Fruit fly (Drosophila melanogaster) whole organism, adult: Measurements from ENCODE around the gene CG14229.

Experiments used
- CG11617 ChIP-seq: fragments of 200-800 bp; sonication (Bioruptor generic); optimal IDR thresholded peaks from 2 replicates; lab custom pipeline; 2017; ENCODE audit warnings: mild to moderate bottlenecking, missing biosample characterization, missing genetic modification reagents, missing genetic modification characterization
- CG12768 ChIP-seq: fragments of 200-800 bp; sonication (Bioruptor generic); optimal IDR thresholded peaks from 2 replicates; lab custom pipeline; 2017; ENCODE audit warnings: missing biosample characterization, missing genetic modification characterization, mild to moderate bottlenecking, moderate library complexity, missing genetic modification reagents
- CG14711 ChIP-seq: fragments of 200-800 bp; sonication (Bioruptor generic); optimal IDR thresholded peaks from 2 replicates; lab custom pipeline; 2018; ENCODE audit warnings: missing biosample characterization, mild to moderate bottlenecking, missing genetic modification characterization, moderate library complexity
- CG1620 ChIP-seq: fragments of 200-800 bp; sonication (Bioruptor generic); optimal IDR thresholded peaks from 2 replicates; lab custom pipeline; 2016; ENCODE audit warnings: missing biosample characterization, missing genetic modification characterization
- CG33017 ChIP-seq: fragments of 200-800 bp; sonication (Bioruptor generic); optimal IDR thresholded peaks from 2 replicates; lab custom pipeline; 2018; ENCODE audit warnings: missing biosample characterization, mild to moderate bottlenecking, missing genetic modification characterization, moderate library complexity
- CG5204 ChIP-seq: fragments of 200-800 bp; sonication (Bioruptor generic); optimal IDR thresholded peaks from 2 replicates; lab custom pipeline; 2016; ENCODE audit warnings: missing biosample characterization, missing genetic modification characterization
- CG7045 ChIP-seq: fragments of 200-800 bp; sonication (Bioruptor generic); optimal IDR thresholded peaks from 2 replicates; lab custom pipeline; 2017; ENCODE audit warnings: missing biosample characterization, mild to moderate bottlenecking, missing genetic modification characterization
- CG7101 ChIP-seq: fragments of 200-800 bp; sonication (Bioruptor generic); optimal IDR thresholded peaks from 2 replicates; lab custom pipeline; 2018; ENCODE audit warnings: missing biosample characterization, mild to moderate bottlenecking, missing genetic modification characterization, moderate library complexity
- Clk ChIP-seq: fragments of 200-800 bp; sonication (Bioruptor generic); optimal IDR thresholded peaks from 2 replicates; lab custom pipeline; 2017; ENCODE audit warnings: missing biosample characterization, missing genetic modification characterization
- Crg-1 ChIP-seq: fragments of 200-800 bp; sonication (Bioruptor generic); optimal IDR thresholded peaks from 2 replicates; lab custom pipeline; 2016; ENCODE audit warnings: missing biosample characterization, missing genetic modification characterization
- Hr96 ChIP-seq: fragments of 200-800 bp; sonication (Bioruptor generic); optimal IDR thresholded peaks from 2 replicates; lab custom pipeline; 2016; ENCODE audit warnings: missing biosample characterization, missing genetic modification characterization
- Mnt ChIP-seq: fragments of 200-800 bp; sonication (Bioruptor generic); optimal IDR thresholded peaks from 2 replicates; lab custom pipeline; 2016; ENCODE audit warnings: missing biosample characterization, mild to moderate bottlenecking, missing genetic modification characterization
- bab1 ChIP-seq: fragments of 200-800 bp; sonication (Bioruptor generic); optimal IDR thresholded peaks from 3 replicates; lab custom pipeline; 2019; ENCODE audit warnings: missing biosample characterization, mild to moderate bottlenecking, missing genetic modification characterization, moderate library complexity
- cic ChIP-seq: fragments of 200-800 bp; sonication (Bioruptor generic); optimal IDR thresholded peaks from 2 replicates; lab custom pipeline; 2017; ENCODE audit warnings: missing biosample characterization, mild to moderate bottlenecking, missing genetic modification characterization, moderate library complexity
- cnc ChIP-seq, 2 experiments: fragments of >200 bp; optimal IDR thresholded peaks; 2 replicates each; lab custom pipeline; 2017
- kay ChIP-seq: fragments of 200-800 bp; sonication (Bioruptor generic); peaks from one replicate; lab custom pipeline; 2016; ENCODE audit warnings: missing biosample characterization, missing genetic modification characterization, borderline replicate concordance
- ovo ChIP-seq: fragments of 200-800 bp; sonication (Bioruptor generic); optimal IDR thresholded peaks from 2 replicates; lab custom pipeline; 2016; ENCODE audit warnings: missing biosample characterization, missing genetic modification characterization
- pad ChIP-seq: fragments of 200-800 bp; sonication (Bioruptor generic); optimal IDR thresholded peaks from 3 replicates; lab custom pipeline; 2017; ENCODE audit warnings: missing biosample characterization, missing genetic modification characterization, mild to moderate bottlenecking, moderate library complexity, missing genetic modification reagents
- tj ChIP-seq: fragments of 200-800 bp; sonication (Bioruptor generic); optimal IDR thresholded peaks from 3 replicates; lab custom pipeline; 2017; ENCODE audit warnings: missing biosample characterization, mild to moderate bottlenecking, missing genetic modification characterization, moderate library complexity
- toe ChIP-seq: fragments of 200-800 bp; sonication (Bioruptor generic); optimal IDR thresholded peaks from 2 replicates; lab custom pipeline; 2016; ENCODE audit warnings: missing biosample characterization, missing genetic modification characterization

Gene CG14229

dm6 chrX:19690050-19690449, 5.0 kb downstream of the CG14229 start:
- TF ChIP-seq pad (GFP tag; lab: Kevin White, UChicago) (no peak), bab1 (GFP tag; lab: Kevin White, UChicago) (no peak), CG12768 (no peak), Hr96 (no peak), Crg-1 (GFP tag; lab: Kevin White, UChicago) (no peak), tj (GFP tag; lab: Kevin White, UChicago) (no peak), ovo (GFP tag; lab: Kevin White, UChicago) (no peak), toe (no peak), CG33017 (tag; lab: Kevin White, UChicago) (no peak), CG11617 (no peak), CG7045 (GFP tag; lab: Kevin White, UChicago) (no peak)

DNA sequence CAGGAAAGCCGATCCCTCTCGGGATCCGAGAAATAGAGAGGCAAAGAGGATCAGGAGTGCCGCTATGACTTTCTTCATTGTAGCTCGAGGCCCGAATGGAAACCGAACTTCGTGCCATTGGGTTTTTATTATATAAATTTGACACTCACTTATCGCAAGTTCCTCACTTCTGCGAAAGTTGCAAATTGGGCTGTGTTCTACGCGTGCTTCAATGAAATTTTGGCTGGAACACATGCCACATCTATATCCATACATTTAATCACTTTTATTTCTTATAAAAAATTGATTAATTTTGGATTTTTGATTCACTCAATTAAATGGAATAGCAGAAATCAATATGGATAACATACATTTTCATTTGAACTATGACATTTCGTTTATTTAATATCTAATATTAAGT, 6.2 kb downstream of the CG14229 start, which contains the start of gene CG14227:
Gene CG14227 (minus strand): TSS at position 101 of the 400 bp plus-strand sequence.
- TF ChIP-seq Mnt, result no peak
- no peak for TF ChIP-seq cnc (optimal IDR thresholded peaks at IDR 0.05; lab: Kevin White, UChicago)

DNA sequence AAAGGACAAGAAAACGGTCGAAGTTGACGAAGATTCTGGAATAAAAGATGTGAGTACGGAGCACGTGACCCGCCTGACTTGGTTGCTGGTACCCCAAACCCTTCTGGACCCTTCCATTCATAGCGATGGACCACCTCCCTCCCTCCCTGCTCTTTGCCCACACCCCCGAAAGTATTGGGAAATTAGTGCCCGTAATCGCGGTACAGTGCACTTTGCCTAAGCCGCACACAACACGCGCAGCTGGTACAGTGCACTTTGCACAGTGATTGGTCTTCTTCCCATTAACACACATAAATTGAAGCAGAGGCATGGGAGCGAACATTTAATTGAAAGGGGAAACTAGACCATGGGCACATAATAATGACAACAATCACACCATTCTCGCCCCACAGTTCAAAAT, 11.0 kb downstream of the CG14229 start:
- TF ChIP-seq pad (GFP tag; lab: Kevin White, UChicago) (no peak), CG12768 (peak; percentile 19)

- peak; percentile 33 for TF ChIP-seq CG11617
- TF ChIP-seq Clk, result no peak
- no peak for TF ChIP-seq CG7045 (GFP tag; lab: Kevin White, UChicago)
- TF ChIP-seq cic (GFP tag; lab: Kevin White, UChicago), result peak; percentile 62
- TF ChIP-seq CG12768, result peak; percentile 56
- TF ChIP-seq tj (GFP tag; lab: Kevin White, UChicago), result peak; percentile 71
- TF ChIP-seq kay (GFP tag; lab: Kevin White, UChicago), result no peak
- peak; percentile 50 for TF ChIP-seq pad (GFP tag; lab: Kevin White, UChicago)
- TF ChIP-seq Hr96, result peak; percentile 49
- TF ChIP-seq Mnt, result peak; percentile 63
- no peak for TF ChIP-seq CG33017 (tag; lab: Kevin White, UChicago)
- TF ChIP-seq toe, result peak; percentile 29
- TF ChIP-seq CG1620, result no peak
- TF ChIP-seq CG7101 (tag; lab: Kevin White, UChicago), result peak; percentile 14
- TF ChIP-seq CG14711, result peak; percentile 5
- no peak for TF ChIP-seq cnc (optimal IDR thresholded peaks at IDR 0.05; lab: Kevin White, UChicago)
- TF ChIP-seq CG5204, result no peak
- peak; percentile 55 for TF ChIP-seq bab1 (GFP tag; lab: Kevin White, UChicago)
- TF ChIP-seq Crg-1 (GFP tag; lab: Kevin White, UChicago), result peak; percentile 28
- TF ChIP-seq ovo (GFP tag; lab: Kevin White, UChicago), result peak; percentile 31
Measured at dm6 chrX:19683040-19683875, 11.8 kb downstream of the CG14229 start, which contains the start of the genes dome and Ubqn. dome (minus strand) TSS chrX:19683518. Ubqn (plus strand) TSS chrX:19683808.

- TF ChIP-seq ovo (GFP tag; lab: Kevin White, UChicago) (no peak), Hr96 (no peak), CG14711 (no peak), cic (GFP tag; lab: Kevin White, UChicago) (no peak), toe (no peak), CG12768 (no peak), Crg-1 (GFP tag; lab: Kevin White, UChicago) (no peak), CG1620 (no peak), CG7101 (tag; lab: Kevin White, UChicago) (no peak), cnc (optimal IDR thresholded peaks at IDR 0.05; lab: Kevin White, UChicago) (no peak)
Measured at dm6 chrX:19679207-19679606, 15.8 kb downstream of the CG14229 start.

DNA sequence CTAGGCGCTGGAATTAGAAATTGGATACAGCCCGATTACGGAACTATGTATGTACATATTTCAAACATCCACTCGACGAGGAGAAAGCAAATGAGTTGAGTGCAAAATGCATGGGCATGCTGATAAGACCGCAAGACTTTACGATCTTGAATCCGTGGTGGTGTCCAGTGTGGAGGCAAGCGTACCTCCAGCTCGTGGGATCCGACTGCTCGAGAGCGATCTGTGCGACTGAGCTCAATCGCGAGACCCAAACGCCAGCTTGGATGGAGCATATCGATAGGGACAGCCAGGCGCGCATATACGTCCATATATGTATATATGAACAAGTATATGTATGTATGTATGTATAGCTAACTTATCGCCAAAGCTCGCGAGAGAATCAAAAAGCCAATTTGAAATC, 19.4 kb downstream of the CG14229 start, which contains the start of gene et:
Gene et (minus strand): TSS at position 230 of the 400 bp plus-strand sequence.
- no peak for TF ChIP-seq tj (GFP tag; lab: Kevin White, UChicago)
- TF ChIP-seq CG14711, result no peak
- no peak for TF ChIP-seq CG11617
- TF ChIP-seq pad (GFP tag; lab: Kevin White, UChicago), result no peak
- TF ChIP-seq bab1 (GFP tag; lab: Kevin White, UChicago), result no peak
- TF ChIP-seq CG7045 (GFP tag; lab: Kevin White, UChicago), result no peak
- no peak for TF ChIP-seq CG1620
- no peak for TF ChIP-seq toe

DNA sequence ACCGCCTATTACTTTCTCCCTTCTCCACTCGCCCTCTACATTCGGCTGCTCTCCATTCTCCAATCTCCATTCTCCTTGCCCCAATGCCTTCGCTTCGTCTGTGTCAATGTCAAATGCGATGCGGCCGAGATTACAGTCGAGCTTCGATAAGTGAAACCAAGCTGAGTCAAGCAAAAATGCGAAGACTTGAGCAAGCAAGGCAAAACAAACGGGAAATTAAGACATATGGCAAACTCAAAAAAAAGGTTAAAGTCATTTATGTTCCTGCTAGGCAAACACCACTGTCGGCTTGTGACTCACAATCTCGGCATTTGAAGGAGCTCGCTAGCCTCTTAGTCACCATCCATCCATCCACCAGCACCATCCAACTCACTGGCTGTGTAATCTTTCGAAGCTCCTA, 26.6 kb downstream of the CG14229 start:
- TF ChIP-seq Crg-1 (GFP tag; lab: Kevin White, UChicago) (peak; percentile 93), CG12768 (peak; percentile 96), Mnt (peak; percentile 94), tj (GFP tag; lab: Kevin White, UChicago) (peak; percentile 81), CG5204 (peak; percentile 95), CG14711 (peak; percentile 88), CG7045 (GFP tag; lab: Kevin White, UChicago) (peak; percentile 91), ovo (GFP tag; lab: Kevin White, UChicago) (peak; percentile 91), CG11617 (peak; percentile 94), pad (GFP tag; lab: Kevin White, UChicago) (peak; percentile 83), toe (peak; percentile 91), Hr96 (peak; percentile 98), CG33017 (tag; lab: Kevin White, UChicago) (peak; percentile 93), cnc (optimal IDR thresholded peaks at IDR 0.05; lab: Kevin White, UChicago) (no peak), CG7101 (tag; lab: Kevin White, UChicago) (peak; percentile 98), Clk (peak; percentile 84), cic (GFP tag; lab: Kevin White, UChicago) (peak; percentile 44), CG1620 (peak; percentile 96), bab1 (GFP tag; lab: Kevin White, UChicago) (peak; percentile 90), kay (GFP tag; lab: Kevin White, UChicago) (peak; percentile 99)
